Worm (Caenorhabditis elegans) whole organism, L2 larva: ENCODE results near the gene lin-1.

ENCODE experiments used
- C34F6.9 ChIP-seq: fragments of 150-350 bp; optimal IDR thresholded peaks from 2 replicates; lab custom pipeline; 2014; ENCODE audit warnings: missing biosample characterization, missing genetic modification characterization
- F13H6.1 ChIP-seq: sonication (generic microtip); optimal IDR thresholded peaks from 2 replicates; lab custom pipeline; 2016; ENCODE audit warnings: missing genetic modification characterization, missing compliant biosample characterization
- R02D3.7 ChIP-seq: fragments of 150-350 bp; optimal IDR thresholded peaks from 2 replicates; lab custom pipeline; 2014; ENCODE audit warnings: missing biosample characterization, missing genetic modification characterization
- Y55F3AM.14 ChIP-seq: fragments of 200-800 bp; sonication (Bioruptor generic); optimal IDR thresholded peaks from 2 replicates; lab custom pipeline; 2018; ENCODE audit warnings: mild to moderate bottlenecking, missing genetic modification characterization, missing compliant biosample characterization
- ZK546.5 ChIP-seq: sonication (generic microtip); optimal IDR thresholded peaks from 2 replicates; lab custom pipeline; 2017; ENCODE audit warnings: missing biosample characterization, missing genetic modification characterization
- aly-2 ChIP-seq: fragments of 150-350 bp; optimal IDR thresholded peaks from 2 replicates; lab custom pipeline; 2014; ENCODE audit warnings: missing biosample characterization, missing genetic modification characterization
- ama-1 ChIP-seq: fragments of 150-350 bp; optimal IDR thresholded peaks from 2 replicates; lab custom pipeline; 2018; ENCODE audit warnings: inconsistent platforms
- blmp-1 ChIP-seq: sonication (generic microtip); optimal IDR thresholded peaks from 2 replicates; lab custom pipeline; 2017; ENCODE audit warnings: missing genetic modification characterization, mild to moderate bottlenecking, missing compliant biosample characterization, antibody characterized with exemption, moderate library complexity; ENCODE audit not compliant: insufficient read depth
- ceh-16 ChIP-seq: fragments of 150-350 bp; optimal IDR thresholded peaks from 2 replicates; lab custom pipeline; 2014; ENCODE audit warnings: missing biosample characterization, missing genetic modification characterization
- ceh-82 ChIP-seq: fragments of 150-350 bp; optimal IDR thresholded peaks from 2 replicates; lab custom pipeline; 2014; ENCODE audit warnings: missing biosample characterization, missing genetic modification characterization
- crh-2 ChIP-seq: sonication (generic microtip); optimal IDR thresholded peaks from 2 replicates; lab custom pipeline; 2017; ENCODE audit warnings: missing biosample characterization, missing genetic modification characterization
- dmd-4 ChIP-seq: sonication (generic microtip); optimal IDR thresholded peaks from 2 replicates; lab custom pipeline; 2017; ENCODE audit warnings: missing biosample characterization, missing genetic modification characterization
- egl-27 ChIP-seq: sonication (generic microtip); optimal IDR thresholded peaks from 3 replicates; lab custom pipeline; 2017; ENCODE audit warnings: missing biosample characterization, missing genetic modification reagents, missing genetic modification characterization
- elt-1 ChIP-seq: fragments of 150-350 bp; optimal IDR thresholded peaks from 2 replicates; lab custom pipeline; 2014; ENCODE audit warnings: missing biosample characterization, missing genetic modification characterization
- elt-3 ChIP-seq: sonication (generic microtip); optimal IDR thresholded peaks from 2 replicates; lab custom pipeline; 2017; ENCODE audit warnings: missing biosample characterization, missing genetic modification characterization
- fos-1 ChIP-seq: fragments of 150-350 bp; optimal IDR thresholded peaks from 2 replicates; lab custom pipeline; 2014; ENCODE audit warnings: missing biosample characterization, missing genetic modification characterization
- gmeb-1 ChIP-seq: fragments of 150-350 bp; optimal IDR thresholded peaks from 2 replicates; lab custom pipeline; 2014; ENCODE audit warnings: missing biosample characterization, missing genetic modification characterization
- lin-11 ChIP-seq: fragments of 150-350 bp; sonication (generic microtip); optimal IDR thresholded peaks from 2 replicates; lab custom pipeline; 2014; ENCODE audit warnings: missing biosample characterization, missing genetic modification characterization, inconsistent platforms, mixed read lengths
- lin-13 ChIP-seq: fragments of 150-350 bp; optimal IDR thresholded peaks from 2 replicates; lab custom pipeline; 2014; ENCODE audit warnings: missing biosample characterization, missing genetic modification reagents, missing genetic modification characterization
- lin-39 ChIP-seq: fragments of 150-350 bp; optimal IDR thresholded peaks from 2 replicates; lab custom pipeline; 2014; ENCODE audit warnings: missing biosample characterization, missing genetic modification reagents, missing genetic modification characterization
- lsy-2 ChIP-seq, 2 experiments: fragments of 150-350 bp in 1 of 2; sonication (generic microtip) in 1 of 2; optimal IDR thresholded peaks; 2 replicates each; lab custom pipeline; 2014 to 2017; ENCODE audit warnings: missing biosample characterization in 2 of 2, missing genetic modification characterization in 2 of 2
- mab-5 ChIP-seq: fragments of 150-350 bp; optimal IDR thresholded peaks from 2 replicates; lab custom pipeline; 2014; ENCODE audit warnings: missing biosample characterization, missing genetic modification characterization
- mbf-1 ChIP-seq: sonication (generic microtip); optimal IDR thresholded peaks from 2 replicates; lab custom pipeline; 2017; ENCODE audit warnings: missing biosample characterization, missing genetic modification characterization
- mdl-1 ChIP-seq, 2 experiments: fragments of 150-350 bp in 1 of 2; sonication (generic microtip) in 1 of 2; optimal IDR thresholded peaks; 2 replicates each; lab custom pipeline; 2017; ENCODE audit warnings: missing biosample characterization in 2 of 2, missing genetic modification characterization in 2 of 2
- nhr-11 ChIP-seq: fragments of 150-350 bp; optimal IDR thresholded peaks from 2 replicates; lab custom pipeline; 2014; ENCODE audit warnings: missing biosample characterization, missing genetic modification characterization
- nhr-12 ChIP-seq: fragments of 150-350 bp; optimal IDR thresholded peaks from 2 replicates; lab custom pipeline; 2014; ENCODE audit warnings: missing biosample characterization, missing genetic modification characterization
- nhr-129 ChIP-seq: fragments of 150-350 bp; optimal IDR thresholded peaks from 2 replicates; lab custom pipeline; 2014; ENCODE audit warnings: missing biosample characterization, missing genetic modification characterization
- nhr-21 ChIP-seq: fragments of 150-350 bp; optimal IDR thresholded peaks from 2 replicates; lab custom pipeline; 2014; ENCODE audit warnings: missing biosample characterization, missing genetic modification characterization
- nhr-23 ChIP-seq: fragments of 150-350 bp; optimal IDR thresholded peaks from 2 replicates; lab custom pipeline; 2014; ENCODE audit warnings: missing biosample characterization, missing genetic modification reagents, missing genetic modification characterization
- nhr-237 ChIP-seq: fragments of 150-350 bp; optimal IDR thresholded peaks from 2 replicates; lab custom pipeline; 2014; ENCODE audit warnings: missing biosample characterization, missing genetic modification characterization
- nhr-25 ChIP-seq: fragments of 150-350 bp; sonication (generic microtip); optimal IDR thresholded peaks from 3 replicates; lab custom pipeline; 2014; ENCODE audit warnings: missing biosample characterization, missing genetic modification characterization
- nhr-6 ChIP-seq: fragments of 150-350 bp; optimal IDR thresholded peaks from 2 replicates; lab custom pipeline; 2014; ENCODE audit warnings: missing biosample characterization, missing genetic modification characterization
- nhr-77 ChIP-seq: fragments of 150-350 bp; optimal IDR thresholded peaks from 2 replicates; lab custom pipeline; 2014; ENCODE audit warnings: missing biosample characterization, missing genetic modification characterization
- peb-1 ChIP-seq: fragments of 150-350 bp; optimal IDR thresholded peaks from 2 replicates; lab custom pipeline; 2014; ENCODE audit warnings: missing biosample characterization, missing genetic modification characterization
- sem-4 ChIP-seq: fragments of 150-350 bp; optimal IDR thresholded peaks from 2 replicates; lab custom pipeline; 2014; ENCODE audit warnings: missing biosample characterization, missing genetic modification reagents, missing genetic modification characterization
- skn-1 ChIP-seq: sonication (generic microtip); optimal IDR thresholded peaks from 2 replicates; lab custom pipeline; 2017; ENCODE audit warnings: missing biosample characterization, missing genetic modification characterization
- sma-3 ChIP-seq: sonication (generic microtip); optimal IDR thresholded peaks from 2 replicates; lab custom pipeline; 2016; ENCODE audit warnings: missing genetic modification reagents, missing genetic modification characterization, missing compliant biosample characterization
- sma-9 ChIP-seq, 2 experiments: fragments of 150-350 bp in 1 of 2; sonication (generic microtip) in 1 of 2; optimal IDR thresholded peaks; 2 replicates each; lab custom pipeline; 2014 to 2016; ENCODE audit warnings: missing genetic modification characterization in 2 of 2, mild to moderate bottlenecking in 1 of 2, missing biosample characterization in 1 of 2, missing compliant biosample characterization in 1 of 2, missing genetic modification reagents in 1 of 2, moderate library complexity in 1 of 2
- unc-39 ChIP-seq: fragments of 150-350 bp; optimal IDR thresholded peaks from 2 replicates; lab custom pipeline; 2014; ENCODE audit warnings: missing biosample characterization, missing genetic modification characterization
- unc-55 ChIP-seq: fragments of 150-350 bp; sonication (generic microtip); optimal IDR thresholded peaks from 3 replicates; lab custom pipeline; 2014; ENCODE audit warnings: missing biosample characterization, missing genetic modification reagents, missing genetic modification characterization
- unc-62 ChIP-seq: fragments of 150-350 bp; optimal IDR thresholded peaks from 2 replicates; lab custom pipeline; 2014; ENCODE audit warnings: missing biosample characterization, missing genetic modification reagents, missing genetic modification characterization
- zag-1 ChIP-seq: fragments of 150-350 bp; optimal IDR thresholded peaks from 2 replicates; lab custom pipeline; 2014; ENCODE audit warnings: missing biosample characterization, missing genetic modification characterization
- ztf-1 ChIP-seq: fragments of 200-800 bp; sonication (Bioruptor generic); conservative IDR thresholded peaks from 2 replicates; pipeline ENCODE4 v1.3.6; 2022; ENCODE audit warnings: missing genetic modification characterization, missing compliant biosample characterization
- ztf-11 ChIP-seq: sonication (generic microtip); optimal IDR thresholded peaks from 2 replicates; lab custom pipeline; 2017; ENCODE audit warnings: missing biosample characterization, missing genetic modification characterization
- ztf-4 ChIP-seq: fragments of 150-350 bp; optimal IDR thresholded peaks from 2 replicates; lab custom pipeline; 2014; ENCODE audit warnings: missing biosample characterization, missing genetic modification characterization

The lin-1 gene

ce11 chrIV:2296639-2297038, 3.4 kb downstream of the lin-1 start:
- TF ChIP-seq F13H6.1 (no peak), lin-13 (GFP tag; lab: Kevin White, UChicago) (no peak)

ce11 chrIV:2292119-2292518, 8.0 kb downstream of the lin-1 start:
- TF ChIP-seq egl-27 (tag; lab: Kevin White, UChicago) (no peak), unc-62 (GFP tag; lab: Kevin White, UChicago) (no peak), unc-39 (tag; lab: Kevin White, UChicago) (no peak), sma-9 (GFP tag; optimal IDR thresholded peaks at IDR 0.05; lab: Kevin White, UChicago) (no peak), sma-9 (tag; optimal IDR thresholded peaks at IDR 0.05; lab: Kevin White, UChicago) (no peak), aly-2 (tag; lab: Kevin White, UChicago) (no peak)

DNA sequence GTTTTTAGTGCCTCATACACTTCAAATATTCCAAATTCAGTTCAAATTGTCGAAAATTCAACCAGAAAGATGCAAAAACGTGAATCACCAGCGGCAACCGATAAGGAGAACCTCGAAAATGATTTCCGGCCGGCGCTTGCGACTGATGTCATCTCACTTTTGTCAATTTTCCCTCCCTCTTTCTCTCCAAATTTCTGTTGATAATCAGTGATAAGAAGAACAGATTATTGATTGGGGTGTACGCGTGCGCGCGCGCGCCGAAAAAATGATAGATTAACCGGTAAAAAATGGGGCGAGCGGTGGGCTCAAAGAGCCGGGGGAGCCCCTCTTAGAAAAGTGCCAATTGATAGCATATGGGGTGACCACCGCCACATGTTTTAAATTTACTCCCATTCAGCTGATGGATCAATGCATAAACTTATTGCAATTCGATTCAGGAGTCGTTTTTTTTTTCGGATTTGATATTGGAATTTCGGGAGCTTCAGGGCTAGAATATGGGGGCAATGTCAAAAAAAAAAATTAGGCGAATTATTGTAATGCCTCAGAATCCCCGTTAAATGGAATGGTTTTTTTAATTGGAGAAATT, 15.5 kb downstream of the lin-1 start:
- TF ChIP-seq lin-11 (no peak), lin-39 (tag; lab: Kevin White, UChicago) (no peak), ceh-16 (tag; lab: Kevin White, UChicago) (no peak), mbf-1 (tag; lab: Kevin White, UChicago) (no peak), nhr-237 (tag; lab: Kevin White, UChicago) (no peak), nhr-11 (tag; lab: Kevin White, UChicago) (no peak), gmeb-1 (tag; lab: Kevin White, UChicago) (peak; percentile 24), nhr-129 (tag; lab: Kevin White, UChicago) (no peak), unc-55 (no peak), ztf-11 (no peak), elt-3 (tag; lab: Kevin White, UChicago) (no peak), nhr-23 (no peak), blmp-1 (tag; lab: Kevin White, UChicago) (no peak), R02D3.7 (tag; lab: Kevin White, UChicago) (no peak), sma-9 (GFP tag; optimal IDR thresholded peaks at IDR 0.05; lab: Kevin White, UChicago) (peak; percentile 39), sma-9 (tag; optimal IDR thresholded peaks at IDR 0.05; lab: Kevin White, UChicago) (no peak), ceh-82 (tag; lab: Kevin White, UChicago) (no peak), fos-1 (tag; lab: Kevin White, UChicago) (peak; percentile 96)

DNA sequence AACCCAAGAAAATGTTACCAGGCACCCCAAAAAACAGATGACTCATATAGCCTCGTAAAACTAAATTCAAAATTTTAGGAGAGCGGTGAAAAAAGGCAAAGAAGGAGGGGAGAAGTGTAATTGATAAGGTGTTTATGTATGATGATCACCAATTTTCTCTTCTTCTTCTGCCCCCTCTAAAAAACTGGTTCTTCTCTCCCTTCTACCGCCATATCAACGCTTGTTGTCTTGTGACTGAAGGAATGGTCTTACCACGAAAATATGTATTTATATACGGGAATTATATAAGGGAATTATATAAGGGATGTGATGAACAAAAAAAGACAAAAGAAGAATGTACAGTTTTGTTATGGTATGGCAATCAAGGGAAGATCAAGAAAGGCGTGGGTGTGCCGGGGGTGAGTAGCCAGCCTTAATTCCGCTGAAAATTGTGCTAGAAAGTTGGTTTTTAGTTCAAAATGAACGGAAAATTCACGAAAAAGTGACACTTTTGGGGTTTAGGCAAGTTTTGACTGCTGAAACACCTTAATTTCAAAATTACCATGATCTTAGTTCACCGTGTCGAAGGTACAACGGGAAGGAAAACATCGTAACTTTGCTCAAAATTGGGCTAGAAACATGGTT, 18.6 kb downstream of the lin-1 start:
- TF ChIP-seq nhr-237 (tag; lab: Kevin White, UChicago) (no peak), egl-27 (tag; lab: Kevin White, UChicago) (no peak), dmd-4 (tag; lab: Kevin White, UChicago) (no peak), elt-1 (tag; lab: Kevin White, UChicago) (no peak), skn-1 (tag; lab: Kevin White, UChicago) (no peak), Y55F3AM.14 (GFP tag; lab: Kevin White, UChicago) (no peak), gmeb-1 (tag; lab: Kevin White, UChicago) (peak; percentile 72), blmp-1 (tag; lab: Kevin White, UChicago) (no peak), ZK546.5 (tag; lab: Kevin White, UChicago) (no peak), lin-13 (GFP tag; lab: Kevin White, UChicago) (peak; percentile 44), mdl-1 (tag; optimal IDR thresholded peaks at IDR 0.05; lab: Kevin White, UChicago) (no peak), nhr-25 (peak; percentile 50), sem-4 (no peak), nhr-21 (tag; lab: Kevin White, UChicago) (peak; percentile 56), mab-5 (no peak), peb-1 (no peak), lin-11 (no peak), lsy-2 (tag; optimal IDR thresholded peaks at IDR 0.05; lab: Kevin White, UChicago) (peak in 1 of 2 experiments; percentile 47), ceh-16 (tag; lab: Kevin White, UChicago) (no peak), zag-1 (tag; lab: Kevin White, UChicago) (no peak), nhr-6 (no peak), sma-3 (GFP tag; lab: Kevin White, UChicago) (peak; percentile 79), R02D3.7 (tag; lab: Kevin White, UChicago) (no peak), crh-2 (tag; lab: Kevin White, UChicago) (peak; percentile 79), sma-9 (GFP tag; optimal IDR thresholded peaks at IDR 0.05; lab: Kevin White, UChicago) (peak; percentile 59), sma-9 (tag; optimal IDR thresholded peaks at IDR 0.05; lab: Kevin White, UChicago) (no peak), ztf-1 (no peak), nhr-77 (no peak), ztf-4 (no peak), ama-1 (lab: Kevin White, UChicago) (peak; percentile 85), nhr-12 (tag; lab: Kevin White, UChicago) (no peak), nhr-129 (tag; lab: Kevin White, UChicago) (no peak), unc-55 (no peak), C34F6.9 (tag; lab: Kevin White, UChicago) (peak; percentile 7), ceh-82 (tag; lab: Kevin White, UChicago) (no peak)
